Fruit fly (Drosophila melanogaster): Measurements from ENCODE around the gene qless.

The qless gene

DNA sequence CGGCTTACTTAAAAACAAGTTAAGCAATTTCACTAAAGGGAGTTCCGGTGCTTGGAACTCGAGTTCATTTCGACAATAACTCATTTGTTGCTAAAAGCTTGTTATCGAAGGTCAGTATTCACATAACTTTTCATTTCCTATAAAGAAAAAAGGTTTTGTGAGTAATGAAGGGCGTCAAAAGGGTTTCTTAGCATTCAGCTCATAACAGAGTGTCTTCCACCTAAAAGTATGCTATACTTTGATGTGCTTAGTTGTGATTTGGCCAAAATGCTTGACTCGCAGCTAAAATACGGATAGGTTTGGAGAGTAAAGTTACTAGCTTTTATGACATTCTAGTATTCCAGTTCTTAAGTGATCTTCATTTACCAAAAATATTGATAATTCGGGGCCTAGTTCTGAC, 11.5 kb upstream of the qless start:
- TF ChIP-seq dsx (GFP tag; optimal IDR thresholded peaks at IDR 0.05; ENCODE audit: poor library complexity, severe bottlenecking), result no peak
- no peak for TF ChIP-seq CG11294 (GFP tag; IDR thresholded peaks at IDR 0.05)
- TF ChIP-seq CG6854 (GFP tag; optimal IDR thresholded peaks at IDR 0.05), result no peak
- no peak for TF ChIP-seq Hr4 (GFP tag; optimal IDR thresholded peaks at IDR 0.05)
- TF ChIP-seq vri (GFP tag; optimal IDR thresholded peaks at IDR 0.05), result no peak
- TF ChIP-seq dac (GFP tag; optimal IDR thresholded peaks at IDR 0.05), result no peak
- TF ChIP-seq CG16779 (tag; optimal IDR thresholded peaks at IDR 0.05), result no peak
- no peak for TF ChIP-seq Hr38 (GFP tag; optimal IDR thresholded peaks at IDR 0.05)
- TF ChIP-seq CG3919 (GFP tag; optimal IDR thresholded peaks at IDR 0.05), result no peak
- no peak for TF ChIP-seq Ets96B (tag; optimal IDR thresholded peaks at IDR 0.05)
- TF ChIP-seq CG6808 (GFP tag; optimal IDR thresholded peaks at IDR 0.05), result no peak
- TF ChIP-seq CG7368 (GFP tag; optimal IDR thresholded peaks at IDR 0.05), result no peak
- no peak for TF ChIP-seq CG34406 (GFP tag; optimal IDR thresholded peaks at IDR 0.05)
- TF ChIP-seq lz (GFP tag; optimal IDR thresholded peaks at IDR 0.05), result no peak
- no peak for TF ChIP-seq spab (GFP tag; optimal IDR thresholded peaks at IDR 0.05)
- TF ChIP-seq OdsH (GFP tag; optimal IDR thresholded peaks at IDR 0.05), result no peak
- no peak for TF ChIP-seq Eip93F (GFP tag; optimal IDR thresholded peaks at IDR 0.05)
- no peak for TF ChIP-seq esn (GFP tag; optimal IDR thresholded peaks at IDR 0.05)

DNA sequence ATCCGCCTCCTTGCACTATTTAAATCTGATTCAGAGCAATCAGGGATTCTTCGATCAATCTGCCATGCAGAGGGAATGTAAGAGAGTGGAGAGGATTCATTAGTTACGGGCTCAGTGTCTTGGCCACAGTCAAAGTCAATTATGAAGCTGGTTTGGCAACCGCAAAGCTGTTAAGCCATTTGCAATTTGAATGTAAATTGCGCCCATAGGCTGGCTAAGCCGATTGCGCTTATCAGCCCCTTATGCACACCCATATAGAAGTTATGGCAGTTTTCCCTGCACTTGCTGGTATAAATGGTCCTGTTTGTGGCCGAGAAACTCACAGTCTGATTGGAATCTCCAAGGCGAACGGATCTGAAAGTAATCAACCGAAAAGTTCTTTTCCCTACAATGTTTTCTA, 9.9 kb upstream of the qless start, which contains the start of gene CAH5:
Gene CAH5 (plus strand): TSS at position 301 of the 400 bp plus-strand sequence.
- TF ChIP-seq fkh (GFP tag; optimal IDR thresholded peaks at IDR 0.05) (no peak), Sox102F (GFP tag; optimal IDR thresholded peaks at IDR 0.05) (no peak), vri (GFP tag; optimal IDR thresholded peaks at IDR 0.05) (no peak), CG6854 (GFP tag; optimal IDR thresholded peaks at IDR 0.05) (no peak), net (GFP tag; optimal IDR thresholded peaks at IDR 0.05) (no peak), Sox14 (GFP tag; optimal IDR thresholded peaks at IDR 0.05) (no peak), Sox15 (GFP tag; optimal IDR thresholded peaks at IDR 0.05) (no peak), Lpt (GFP tag; optimal IDR thresholded peaks at IDR 0.05) (no peak), Eip75B (GFP tag; optimal IDR thresholded peaks at IDR 0.05) (no peak)

DNA sequence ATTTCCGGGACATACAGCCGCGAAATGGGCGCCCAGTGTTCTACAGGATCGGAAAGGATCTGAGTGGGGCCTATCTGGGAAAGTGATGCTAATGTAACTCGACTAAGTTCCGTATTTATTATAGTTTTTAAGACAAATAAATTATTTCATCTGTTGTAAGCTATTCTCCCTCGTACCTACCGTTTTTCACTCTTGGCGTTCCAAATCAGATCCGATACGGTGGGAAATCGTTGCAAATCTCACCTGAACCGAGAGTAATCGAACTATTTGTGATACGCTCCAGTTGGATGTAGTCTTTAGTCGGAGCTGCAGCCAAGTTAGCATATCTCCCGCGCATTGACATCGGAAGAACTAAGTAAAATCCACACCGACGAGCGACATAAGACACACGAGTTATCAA, 7.5 kb upstream of the qless start, which contains the start of gene CAH16:
Gene CAH16 (plus strand): TSS at position 301 of the 400 bp plus-strand sequence.
- TF ChIP-seq esn (GFP tag; optimal IDR thresholded peaks at IDR 0.05), result no peak
- no peak for TF ChIP-seq eg (GFP tag; IDR thresholded peaks at IDR 0.05)
- no peak for TF ChIP-seq Sox14 (GFP tag; optimal IDR thresholded peaks at IDR 0.05)
- no peak for TF ChIP-seq CG10669 (GFP tag; optimal IDR thresholded peaks at IDR 0.05)
- no peak for TF ChIP-seq CG1621 (tag; optimal IDR thresholded peaks at IDR 0.05)
- TF ChIP-seq vri (GFP tag; optimal IDR thresholded peaks at IDR 0.05), result no peak
- TF ChIP-seq ss (GFP tag; optimal IDR thresholded peaks at IDR 0.05), result no peak
- TF ChIP-seq dac (GFP tag; optimal IDR thresholded peaks at IDR 0.05), result no peak
- no peak for TF ChIP-seq CG3919 (GFP tag; optimal IDR thresholded peaks at IDR 0.05)
- no peak for TF ChIP-seq salr (GFP tag; optimal IDR thresholded peaks at IDR 0.05)
- TF ChIP-seq CG34406 (GFP tag; optimal IDR thresholded peaks at IDR 0.05), result no peak
- no peak for TF ChIP-seq CG6792 (GFP tag; optimal IDR thresholded peaks at IDR 0.05)
- no peak for TF ChIP-seq CG16779 (tag; optimal IDR thresholded peaks at IDR 0.05)
- TF ChIP-seq OdsH (GFP tag; optimal IDR thresholded peaks at IDR 0.05), result no peak
- TF ChIP-seq achi (GFP tag; optimal IDR thresholded peaks at IDR 0.05), result no peak

DNA sequence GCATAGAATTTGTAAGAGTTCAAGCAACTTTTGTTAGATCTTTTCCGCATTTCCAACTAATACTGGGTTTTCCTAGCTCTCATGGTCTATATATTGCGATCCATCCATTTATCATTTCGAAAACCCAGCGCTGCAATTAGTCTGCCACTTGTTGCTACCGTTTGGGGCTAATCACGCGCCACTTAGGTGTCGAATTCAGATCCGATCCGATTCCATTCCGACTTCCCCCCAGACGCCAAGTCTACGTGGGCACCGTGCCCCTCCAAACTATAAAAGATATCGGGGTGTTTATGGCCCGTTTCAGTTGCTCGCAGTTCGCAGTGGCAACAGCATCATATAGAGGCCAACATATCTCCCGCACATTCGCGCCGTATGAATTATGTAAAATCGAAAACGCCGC, 4.9 kb upstream of the qless start, which contains the start of gene CAH6:
Gene CAH6 (plus strand): TSS at position 301 of the 400 bp plus-strand sequence.
- TF ChIP-seq vri (GFP tag; optimal IDR thresholded peaks at IDR 0.05) (no peak), Ets21C (GFP tag; optimal IDR thresholded peaks at IDR 0.05) (no peak), Gug (GFP tag; IDR thresholded peaks at IDR 0.05) (no peak), acj6 (GFP tag; optimal IDR thresholded peaks at IDR 0.05) (no peak), ss (GFP tag; optimal IDR thresholded peaks at IDR 0.05) (no peak), CG8319 (GFP tag; optimal IDR thresholded peaks at IDR 0.05) (no peak), fd59A (GFP tag; optimal IDR thresholded peaks at IDR 0.05) (no peak), eg (GFP tag; IDR thresholded peaks at IDR 0.05) (no peak), CG10631 (GFP tag; optimal IDR thresholded peaks at IDR 0.05) (no peak), Blimp-1 (GFP tag; optimal IDR thresholded peaks at IDR 0.05) (no peak), CG11294 (GFP tag; IDR thresholded peaks at IDR 0.05) (no peak), CG11902 (GFP tag; optimal IDR thresholded peaks at IDR 0.05) (no peak), CG6163 (GFP tag; IDR thresholded peaks at IDR 0.05) (no peak)
